Worm (Caenorhabditis elegans): ENCODE results near the gene T20D4.7.
A peak's percentile ranks its signal among the peaks of the same experiment; 100 is the strongest.

- no peak for TF ChIP-seq nhr-237 (tag; optimal IDR thresholded peaks at IDR 0.05)
- TF ChIP-seq snpc-4 (tag; optimal IDR thresholded peaks at IDR 0.05) = no peak
- no peak for TF ChIP-seq ceh-39 (tag; optimal IDR thresholded peaks at IDR 0.05)
- TF ChIP-seq unc-62 (GFP tag; optimal IDR thresholded peaks at IDR 0.05) = no peak
- TF ChIP-seq lsy-2 (tag; optimal IDR thresholded peaks at IDR 0.05) = no peak
- no peak for TF ChIP-seq ceh-83 (GFP tag; optimal IDR thresholded peaks at IDR 0.05)
- TF ChIP-seq ces-1 (GFP tag; optimal IDR thresholded peaks at IDR 0.05) = peak; percentile 93
- no peak for TF ChIP-seq pha-4 (tag; optimal IDR thresholded peaks at IDR 0.05)
- no peak for TF ChIP-seq zip-8 (tag; optimal IDR thresholded peaks at IDR 0.05)
- TF ChIP-seq elt-1 (tag; optimal IDR thresholded peaks at IDR 0.05; ENCODE audit: borderline replicate concordance, insufficient read depth) = no peak
- TF ChIP-seq tbx-8 (GFP tag; optimal IDR thresholded peaks at IDR 0.05) = no peak
- no peak for TF ChIP-seq mep-1 (tag; optimal IDR thresholded peaks at IDR 0.05)
- no peak for TF ChIP-seq nhr-76 (tag; optimal IDR thresholded peaks at IDR 0.05)
- TF ChIP-seq nhr-28 (tag; optimal IDR thresholded peaks at IDR 0.05) = no peak
These were observed 46.5 kb downstream of the T20D4.7 start for ce11 chrV:3455135-3455747.

All from whole organism, mixed stage, embryonic.